Worm (Caenorhabditis elegans): ENCODE measurements around the gene C49A9.10.
"Not testable (repeated sequence)": the region's sequence is repeated elsewhere in the genome, so short reads cannot be mapped to it uniquely, and the experiment has no call there.

Gene C49A9.10

DNA sequence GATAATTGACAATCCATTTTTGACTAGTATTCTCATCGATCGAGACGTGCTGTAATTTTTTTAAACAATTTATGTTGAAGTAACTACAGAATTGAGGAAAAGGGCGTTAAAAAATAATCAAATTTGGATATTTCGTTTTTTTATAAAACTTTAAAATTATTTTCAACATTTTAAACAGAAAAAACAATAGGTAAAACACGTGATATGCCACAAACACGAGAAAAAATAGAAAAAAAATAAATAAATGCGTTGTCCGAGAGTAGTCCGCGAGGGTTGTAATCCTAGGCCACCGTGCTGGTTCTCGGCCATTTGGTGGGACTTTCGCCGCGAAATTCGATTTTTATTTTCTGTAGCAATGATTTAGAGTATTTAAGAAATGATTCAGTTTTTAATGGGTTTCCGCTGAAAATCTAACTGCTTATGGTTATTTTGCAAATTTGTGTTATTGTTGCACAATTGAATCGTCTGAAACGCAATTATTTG, at the start of gene C49A9.10 (continued):
- no peak for TF ChIP-seq nhr-11 (tag; optimal IDR thresholded peaks at IDR 0.05)
- no peak for TF ChIP-seq ceh-9 (tag; optimal IDR thresholded peaks at IDR 0.05)
- no peak for TF ChIP-seq ceh-22 (tag; optimal IDR thresholded peaks at IDR 0.05)
- no peak for TF ChIP-seq fkh-10 (GFP tag; optimal IDR thresholded peaks at IDR 0.05)
- TF ChIP-seq hlh-13 (GFP tag; optimal IDR thresholded peaks at IDR 0.05), result no peak
- TF ChIP-seq ztf-16 (tag; optimal IDR thresholded peaks at IDR 0.05), result peak; percentile 22
- peak; percentile 50 for TF ChIP-seq nfya-1 (tag; optimal IDR thresholded peaks at IDR 0.05)
- no peak for TF ChIP-seq hlh-6 (tag; optimal IDR thresholded peaks at IDR 0.05)
- no peak for TF ChIP-seq T23F11.4 (GFP tag; optimal IDR thresholded peaks at IDR 0.05)
- peak; percentile 15 for TF ChIP-seq madf-2 (tag; optimal IDR thresholded peaks at IDR 0.05)
- TF ChIP-seq unc-42 (tag; optimal IDR thresholded peaks at IDR 0.05), result peak; percentile 40
- no peak for TF ChIP-seq ama-1 (optimal IDR thresholded peaks at IDR 0.05)
- peak; percentile 69 for TF ChIP-seq zip-5 (tag; optimal IDR thresholded peaks at IDR 0.05)
- no peak for TF ChIP-seq pax-1 (tag; optimal IDR thresholded peaks at IDR 0.05)
- TF ChIP-seq unc-3 (GFP tag; conservative IDR thresholded peaks at IDR 0.05), result peak; percentile 73
- TF ChIP-seq unc-3 (tag; optimal IDR thresholded peaks at IDR 0.05), result no peak
- TF ChIP-seq lin-11 (tag; optimal IDR thresholded peaks at IDR 0.05), result no peak

DNA sequence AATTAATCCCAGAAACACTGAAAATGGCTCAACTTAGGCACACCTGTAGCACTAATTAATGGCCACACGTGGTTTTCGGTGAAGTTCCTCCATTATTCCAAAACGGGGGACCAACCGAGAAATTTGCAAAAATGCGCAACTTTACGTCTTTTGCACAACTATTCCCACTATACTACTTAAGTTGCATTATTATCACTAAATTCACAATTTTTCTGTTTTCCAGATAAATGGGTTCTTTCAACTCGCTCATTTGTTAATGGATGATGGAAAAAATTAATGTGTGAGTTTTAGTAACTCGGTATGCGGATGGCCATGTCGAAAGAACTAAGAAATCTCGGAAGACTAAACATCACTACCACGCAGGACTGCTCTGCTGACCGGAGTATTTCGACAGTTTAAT, 48.5 kb upstream of the C49A9.10 start, which contains the start of gene T13A10.64:
T13A10.64 (plus strand) TSS at position 301 of the 400 bp plus-strand sequence.
- no peak for TF ChIP-seq rnt-1 (tag; optimal IDR thresholded peaks at IDR 0.05)
- TF ChIP-seq pax-1 (tag; optimal IDR thresholded peaks at IDR 0.05), result no peak
- TF ChIP-seq sox-4 (tag; optimal IDR thresholded peaks at IDR 0.05), result no peak
- no peak for TF ChIP-seq ceh-30 (tag; optimal IDR thresholded peaks at IDR 0.05)
- TF ChIP-seq ceh-48 (tag; optimal IDR thresholded peaks at IDR 0.05), result no peak
- TF ChIP-seq unc-42 (tag; optimal IDR thresholded peaks at IDR 0.05), result no peak
- no peak for TF ChIP-seq lin-11 (tag; optimal IDR thresholded peaks at IDR 0.05)
- TF ChIP-seq ceh-9 (tag; optimal IDR thresholded peaks at IDR 0.05), result no peak
- TF ChIP-seq hlh-6 (tag; optimal IDR thresholded peaks at IDR 0.05), result no peak
- TF ChIP-seq Y22D7AL.16 (tag; optimal IDR thresholded peaks at IDR 0.05), result no peak
- TF ChIP-seq K09A11.1 (tag; optimal IDR thresholded peaks at IDR 0.05; ENCODE audit: insufficient read depth), result no peak
- TF ChIP-seq ceh-34 (tag; optimal IDR thresholded peaks at IDR 0.05), result no peak
- no peak for TF ChIP-seq madf-2 (tag; optimal IDR thresholded peaks at IDR 0.05)
- TF ChIP-seq che-1 (tag; optimal IDR thresholded peaks at IDR 0.05), result no peak
- no peak for TF ChIP-seq ama-1 (optimal IDR thresholded peaks at IDR 0.05)
- no peak for TF ChIP-seq fkh-10 (GFP tag; optimal IDR thresholded peaks at IDR 0.05)
- TF ChIP-seq sdc-2 (tag; optimal IDR thresholded peaks at IDR 0.05), result no peak
- TF ChIP-seq zip-5 (tag; optimal IDR thresholded peaks at IDR 0.05), result no peak
- no peak for TF ChIP-seq ceh-14 (tag; optimal IDR thresholded peaks at IDR 0.05)
- TF ChIP-seq mec-3 (tag; optimal IDR thresholded peaks at IDR 0.05; ENCODE audit: borderline replicate concordance), result no peak

DNA sequence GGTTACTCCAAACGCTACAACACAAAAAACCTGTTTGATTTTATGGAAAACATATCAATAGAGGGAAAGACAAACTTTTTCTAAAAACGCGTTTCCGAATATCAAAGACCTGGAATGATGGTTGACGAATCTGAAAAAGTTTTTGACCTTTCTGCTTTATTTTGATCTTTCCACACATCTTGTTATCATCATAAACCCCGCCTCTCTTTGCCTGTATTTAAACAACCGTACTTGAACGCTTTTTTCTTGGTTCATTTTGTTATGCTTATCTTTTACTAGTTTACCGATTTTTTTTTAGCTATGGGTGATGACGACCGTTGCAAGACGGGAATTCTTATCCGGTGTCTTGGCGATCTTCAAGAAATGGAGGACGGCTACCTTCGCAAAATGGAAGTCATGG, 46.9 kb upstream of the C49A9.10 start, which contains the start of gene T13A10.2:
T13A10.2 (plus strand) TSS at position 301 of the 400 bp plus-strand sequence.
- not testable (repeated sequence) for TF ChIP-seq elt-4 (tag; optimal IDR thresholded peaks at IDR 0.05); pqm-1 (tag; optimal IDR thresholded peaks at IDR 0.05); dmd-4 (tag; optimal IDR thresholded peaks at IDR 0.05; ENCODE audit: borderline replicate concordance)

DNA sequence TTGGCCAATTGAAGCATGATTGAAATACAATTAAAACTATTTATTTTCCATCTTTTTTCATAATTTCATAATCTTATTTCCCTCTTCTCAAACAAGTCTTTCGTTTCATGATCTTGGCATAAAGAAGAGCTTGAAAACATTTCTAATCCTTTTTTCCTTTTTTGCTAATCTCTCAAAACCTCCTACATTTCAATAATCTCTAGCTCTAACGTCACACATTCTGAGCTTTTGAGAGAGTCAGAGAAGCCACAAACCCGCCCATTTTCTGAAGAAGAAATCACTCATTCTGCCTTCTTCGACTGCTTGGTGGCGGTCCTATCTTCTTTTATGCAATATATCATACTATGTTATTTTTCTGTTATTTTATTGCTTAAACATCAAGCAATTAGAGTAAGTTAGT, 43.4 kb upstream of the C49A9.10 start, which contains the start of gene F58F9.1:
F58F9.1 (plus strand) TSS at position 251 of the 400 bp plus-strand sequence.
- TF ChIP-seq odd-2 (tag; optimal IDR thresholded peaks at IDR 0.05) (no peak), pqm-1 (tag; optimal IDR thresholded peaks at IDR 0.05) (no peak), unc-3 (GFP tag; conservative IDR thresholded peaks at IDR 0.05) (no peak), unc-3 (tag; optimal IDR thresholded peaks at IDR 0.05) (no peak), ceh-34 (tag; optimal IDR thresholded peaks at IDR 0.05) (no peak), pag-3 (tag; optimal IDR thresholded peaks at IDR 0.05; ENCODE audit: borderline replicate concordance) (no peak), ceh-9 (tag; optimal IDR thresholded peaks at IDR 0.05) (no peak), ceh-45 (GFP tag; IDR thresholded peaks at IDR 0.05) (no peak), nhr-11 (tag; optimal IDR thresholded peaks at IDR 0.05) (no peak), gmeb-2 (tag; optimal IDR thresholded peaks at IDR 0.05) (no peak), nhr-232 (tag; optimal IDR thresholded peaks at IDR 0.05) (no peak), zip-5 (tag; optimal IDR thresholded peaks at IDR 0.05) (no peak), npax-4 (tag; optimal IDR thresholded peaks at IDR 0.05) (no peak), ceh-6 (GFP tag; optimal IDR thresholded peaks at IDR 0.05) (no peak), che-1 (tag; optimal IDR thresholded peaks at IDR 0.05) (no peak), tbx-2 (tag; optimal IDR thresholded peaks at IDR 0.05) (no peak), ceh-2 (tag; optimal IDR thresholded peaks at IDR 0.05) (no peak), nfya-1 (tag; optimal IDR thresholded peaks at IDR 0.05) (no peak), Y22D7AL.16 (tag; optimal IDR thresholded peaks at IDR 0.05) (no peak), rnt-1 (tag; optimal IDR thresholded peaks at IDR 0.05) (no peak), fkh-6 (tag; optimal IDR thresholded peaks at IDR 0.05) (no peak)
